Fruit fly (Drosophila melanogaster): ENCODE data around the gene CG9689.

Gene CG9689

DNA sequence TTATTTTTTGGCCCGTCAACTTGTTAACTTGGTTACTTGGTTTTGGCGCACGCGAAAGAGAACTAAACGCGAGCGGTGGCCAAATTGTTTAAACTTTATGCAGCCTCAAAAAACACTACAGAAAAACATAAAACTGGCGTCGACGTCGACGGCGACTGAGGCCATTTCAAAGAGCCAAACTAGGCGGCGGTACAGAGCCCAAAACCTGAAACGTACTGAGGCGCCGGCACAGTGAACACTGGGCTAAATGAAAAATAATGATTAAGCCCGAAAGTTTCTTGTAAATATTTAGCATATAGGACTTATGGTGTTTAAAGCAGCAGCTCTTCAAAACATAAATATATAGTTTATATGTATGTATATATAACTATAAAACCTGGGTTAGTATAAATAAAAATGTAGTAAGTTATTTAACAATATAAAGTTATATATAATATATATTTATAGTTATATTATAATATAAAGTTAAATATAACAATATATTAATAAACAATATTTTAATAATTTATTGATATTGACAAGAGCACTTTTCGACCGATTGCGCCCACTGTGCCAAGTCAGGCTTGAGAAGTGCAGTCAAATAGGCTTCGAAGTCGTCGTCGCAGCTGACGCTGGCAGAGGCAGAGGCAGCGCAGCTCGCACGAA is 17.9 kb downstream of the CG9689 start, which contains the start of gene CG15249 (continued):
- TF ChIP-seq CG10959 (GFP tag; IDR thresholded peaks at IDR 0.05) (no peak), pan (optimal IDR thresholded peaks at IDR 0.05) (no peak), pan (GFP tag; optimal IDR thresholded peaks at IDR 0.05 in 1 of 2, IDR thresholded peaks at IDR 0.05 in 1 of 2) (no peak), Meics (GFP tag; optimal IDR thresholded peaks at IDR 0.05) (peak; percentile 42), cwo (GFP tag; optimal IDR thresholded peaks at IDR 0.05) (peak; percentile 42), klu (GFP tag; IDR thresholded peaks at IDR 0.05) (no peak), stwl (tag; optimal IDR thresholded peaks at IDR 0.05) (no peak), CG3847 (GFP tag; IDR thresholded peaks at IDR 0.05) (no peak), CkIIα-i1 (GFP tag; IDR thresholded peaks at IDR 0.05) (no peak), dm (GFP tag; optimal IDR thresholded peaks at IDR 0.05) (no peak), Xrp1 (GFP tag; IDR thresholded peaks at IDR 0.05) (no peak; the same call in 1 of the 2 replicates), sc (optimal IDR thresholded peaks at IDR 0.05) (no peak), sc (GFP tag; optimal IDR thresholded peaks at IDR 0.05) (peak; percentile 22), vvl (GFP tag; IDR thresholded peaks at IDR 0.05) (no peak), Dp (GFP tag; optimal IDR thresholded peaks at IDR 0.05) (no peak), CG32772 (GFP tag; IDR thresholded peaks at IDR 0.05) (no peak), CG4730 (GFP tag; IDR thresholded peaks at IDR 0.05) (no peak), CG11696 (GFP tag; IDR thresholded peaks at IDR 0.05) (no peak), CG1602 (GFP tag; optimal IDR thresholded peaks at IDR 0.05) (no peak), Lpt (GFP tag; optimal IDR thresholded peaks at IDR 0.05) (no peak), CG11723 (GFP tag; optimal IDR thresholded peaks at IDR 0.05) (no peak), zf30C (GFP tag; optimal IDR thresholded peaks at IDR 0.05) (no peak), Ssrp (tag; optimal IDR thresholded peaks at IDR 0.05) (peak; percentile 67), CG17186 (GFP tag; optimal IDR thresholded peaks at IDR 0.05) (no peak), HHEX (GFP tag; optimal IDR thresholded peaks at IDR 0.05) (peak; percentile 32), tna (GFP tag; IDR thresholded peaks at IDR 0.05; ENCODE audit: partially characterized antibody) (no peak), Doc2 (GFP tag; IDR thresholded peaks at IDR 0.05) (no peak), Blimp-1 (GFP tag; optimal IDR thresholded peaks at IDR 0.05) (peak; percentile 66), ham (GFP tag; IDR thresholded peaks at IDR 0.05) (no peak), B-H2 (GFP tag; optimal IDR thresholded peaks at IDR 0.05) (no peak), CG7786 (GFP tag; optimal IDR thresholded peaks at IDR 0.05) (no peak), usp (GFP tag; optimal IDR thresholded peaks at IDR 0.05) (no peak), Ada2b (GFP tag; IDR thresholded peaks at IDR 0.05) (no peak), Sox102F (GFP tag; optimal IDR thresholded peaks at IDR 0.05) (peak; percentile 66), Camta (GFP tag; optimal IDR thresholded peaks at IDR 0.05) (no peak), Rfx (GFP tag; IDR thresholded peaks at IDR 0.05) (no peak), CG10431 (GFP tag; optimal IDR thresholded peaks at IDR 0.05) (no peak), nerfin-2 (GFP tag; IDR thresholded peaks at IDR 0.05; ENCODE audit: partially characterized antibody) (no peak), CG16813 (GFP tag; IDR thresholded peaks at IDR 0.05; ENCODE audit: partially characterized antibody) (no peak), slp2 (GFP tag; optimal IDR thresholded peaks at IDR 0.05) (no peak), gce (GFP tag; IDR thresholded peaks at IDR 0.05) (no peak), CG12236 (GFP tag; optimal IDR thresholded peaks at IDR 0.05) (no peak), Aef1 (GFP tag; IDR thresholded peaks at IDR 0.05) (no peak), tap (tag; optimal IDR thresholded peaks at IDR 0.05) (peak; percentile 50), CG31441 (GFP tag; IDR thresholded peaks at IDR 0.05) (peak; percentile 76), HLH54F (GFP tag; optimal IDR thresholded peaks at IDR 0.05) (no peak), CG1647 (GFP tag; optimal IDR thresholded peaks at IDR 0.05) (no peak), hbn (GFP tag; IDR thresholded peaks at IDR 0.05; ENCODE audit: partially characterized antibody) (no peak), trh (GFP tag; optimal IDR thresholded peaks at IDR 0.05) (no peak), sr (GFP tag; IDR thresholded peaks at IDR 0.05) (no peak), jing (GFP tag; optimal IDR thresholded peaks at IDR 0.05) (no peak), CG17568 (GFP tag; optimal IDR thresholded peaks at IDR 0.05) (no peak)
